Fruit fly (Drosophila melanogaster) whole organism, embryonic: ENCODE results near the gene Arfip.

Experiments used
- Blimp-1 ChIP-seq: fragments of 200-800 bp; sonication (Bioruptor generic); optimal IDR thresholded peaks from 3 replicates; lab custom pipeline; 2018; ENCODE audit warnings: missing biosample characterization, missing genetic modification characterization, mild to moderate bottlenecking, moderate library complexity, missing genetic modification reagents
- Bteb2 ChIP-seq: fragments of 200-800 bp; sonication (Bioruptor generic); optimal IDR thresholded peaks from 2 replicates; lab custom pipeline; 2016; ENCODE audit warnings: missing biosample characterization, missing genetic modification characterization
- CG10267 ChIP-seq: fragments of 200-800 bp; sonication (Bioruptor generic); optimal IDR thresholded peaks from 2 replicates; lab custom pipeline; 2018; ENCODE audit warnings: missing biosample characterization, mild to moderate bottlenecking, missing genetic modification characterization, moderate library complexity
- CG10462 ChIP-seq: fragments of 200-800 bp; sonication (Bioruptor generic); optimal IDR thresholded peaks from 2 replicates; lab custom pipeline; 2016; ENCODE audit warnings: missing biosample characterization, missing genetic modification characterization
- CG10543 ChIP-seq: fragments of 200-800 bp; sonication (Bioruptor generic); optimal IDR thresholded peaks from 3 replicates; lab custom pipeline; 2017; ENCODE audit warnings: missing biosample characterization, mild to moderate bottlenecking, missing genetic modification characterization, moderate library complexity
- CG11247 ChIP-seq: fragments of 200-800 bp; sonication (Bioruptor generic); IDR thresholded peaks from 2 replicates; pipeline ENCODE4 v1.3.6; 2022; ENCODE audit warnings: missing biosample characterization, missing genetic modification characterization
- CG11560 ChIP-seq: fragments of 200-800 bp; sonication (Bioruptor generic); IDR thresholded peaks from 3 replicates; pipeline ENCODE4 v1.3.6; 2022; ENCODE audit warnings: missing biosample characterization, missing genetic modification characterization
- CG13424 ChIP-seq: fragments of 200-800 bp; sonication (Bioruptor generic); optimal IDR thresholded peaks from 2 replicates; lab custom pipeline; 2019; ENCODE audit warnings: missing biosample characterization, mild to moderate bottlenecking, missing genetic modification characterization, moderate library complexity
- CG17186 ChIP-seq: fragments of 200-800 bp; sonication (Bioruptor generic); optimal IDR thresholded peaks from 3 replicates; lab custom pipeline; 2017; ENCODE audit warnings: missing biosample characterization, missing genetic modification reagents, missing genetic modification characterization
- CG2129 ChIP-seq: fragments of 200-800 bp; sonication (Bioruptor generic); IDR thresholded peaks from 2 replicates; pipeline ENCODE4 v1.3.6; 2022; ENCODE audit warnings: missing biosample characterization, missing genetic modification characterization; ENCODE audit not compliant: partially characterized antibody
- CG2712 ChIP-seq: fragments of 200-800 bp; optimal IDR thresholded peaks from 3 replicates; lab custom pipeline; 2019; ENCODE audit warnings: missing biosample characterization, mild to moderate bottlenecking, missing genetic modification characterization, moderate library complexity
- CG31365 ChIP-seq: fragments of 200-800 bp; sonication (Bioruptor generic); optimal IDR thresholded peaks from 2 replicates; lab custom pipeline; 2018; ENCODE audit warnings: missing biosample characterization, mild to moderate bottlenecking, missing genetic modification characterization
- CG31441 ChIP-seq: fragments of 200-800 bp; sonication (Bioruptor generic); IDR thresholded peaks from 2 replicates; pipeline ENCODE4 v1.3.6; 2022; ENCODE audit warnings: missing biosample characterization, missing genetic modification characterization
- CG33213 ChIP-seq: fragments of 200-800 bp; sonication (Bioruptor generic); optimal IDR thresholded peaks from 3 replicates; lab custom pipeline; 2016; ENCODE audit warnings: missing biosample characterization, missing genetic modification characterization
- CG34376 ChIP-seq: fragments of 200-800 bp; sonication (Bioruptor generic); optimal IDR thresholded peaks from 2 replicates; lab custom pipeline; 2018; ENCODE audit warnings: missing biosample characterization, mild to moderate bottlenecking, missing genetic modification characterization
- CG4282 ChIP-seq: fragments of 200-800 bp; sonication (Bioruptor generic); optimal IDR thresholded peaks from 2 replicates; lab custom pipeline; 2016; ENCODE audit warnings: missing biosample characterization, missing genetic modification characterization
- CG4360 ChIP-seq: fragments of 200-800 bp; sonication (Bioruptor generic); IDR thresholded peaks from 2 replicates; pipeline ENCODE4 v1.3.6; 2022; ENCODE audit warnings: missing biosample characterization, missing genetic modification characterization
- CG4854 ChIP-seq: fragments of 200-800 bp; sonication (Bioruptor generic); optimal IDR thresholded peaks from 2 replicates; lab custom pipeline; 2016; ENCODE audit warnings: missing biosample characterization, missing genetic modification characterization, inconsistent platforms
- CG6813 ChIP-seq: fragments of 200-800 bp; sonication (Bioruptor generic); optimal IDR thresholded peaks from 2 replicates; lab custom pipeline; 2017; ENCODE audit warnings: missing biosample characterization, missing genetic modification characterization, mild to moderate bottlenecking, moderate library complexity, missing genetic modification reagents
- CG8089 ChIP-seq: fragments of 200-800 bp; sonication (Bioruptor generic); optimal IDR thresholded peaks from 3 replicates; lab custom pipeline; 2016; ENCODE audit warnings: missing biosample characterization, missing genetic modification characterization
- CG8944 ChIP-seq: fragments of 200-800 bp; sonication (Bioruptor generic); optimal IDR thresholded peaks from 3 replicates; lab custom pipeline; 2016; ENCODE audit warnings: missing biosample characterization, missing genetic modification characterization
- CrebB ChIP-seq: fragments of 200-800 bp; sonication (Bioruptor generic); optimal IDR thresholded peaks from 3 replicates; lab custom pipeline; 2018; ENCODE audit warnings: missing biosample characterization, mild to moderate bottlenecking, missing genetic modification characterization
- D19A ChIP-seq: fragments of 200-800 bp; optimal IDR thresholded peaks from 3 replicates; lab custom pipeline; 2019; ENCODE audit warnings: missing biosample characterization, mild to moderate bottlenecking, missing genetic modification characterization, moderate library complexity
- GATAe ChIP-seq: fragments of 200-800 bp; sonication (Bioruptor generic); conservative IDR thresholded peaks from 2 replicates; pipeline ENCODE4 v1.3.6; 2022; ENCODE audit warnings: missing biosample characterization, missing genetic modification characterization
- Gsc ChIP-seq: fragments of 200-800 bp; sonication (Bioruptor generic); IDR thresholded peaks from 2 replicates; pipeline ENCODE4 v1.3.6; 2022; ENCODE audit warnings: missing biosample characterization, missing genetic modification characterization
- Gug ChIP-seq: fragments of 200-800 bp; sonication (Bioruptor generic); IDR thresholded peaks from 4 replicates; pipeline ENCODE4 v1.3.6; 2022; ENCODE audit warnings: missing biosample characterization, missing genetic modification characterization
- H15 ChIP-seq: fragments of 200-800 bp; sonication (Bioruptor generic); IDR thresholded peaks from 3 replicates; pipeline ENCODE4 v1.3.6; 2022; ENCODE audit warnings: missing biosample characterization, missing genetic modification characterization
- Hsf ChIP-seq: fragments of 200-800 bp; sonication (Bioruptor generic); optimal IDR thresholded peaks from 3 replicates; lab custom pipeline; 2016; ENCODE audit warnings: missing biosample characterization, missing genetic modification characterization
- Max ChIP-seq: fragments of 200-800 bp; sonication (Bioruptor generic); optimal IDR thresholded peaks from 2 replicates; lab custom pipeline; 2016; ENCODE audit warnings: missing biosample characterization, mild to moderate bottlenecking, missing genetic modification characterization
- Meics ChIP-seq: fragments of 200-800 bp; sonication (Bioruptor generic); optimal IDR thresholded peaks from 2 replicates; lab custom pipeline; 2017; ENCODE audit warnings: missing biosample characterization, mild to moderate bottlenecking, missing genetic modification characterization
- Nf-YA ChIP-seq: fragments of 200-800 bp; sonication (Bioruptor generic); IDR thresholded peaks from 2 replicates; pipeline ENCODE4 v1.3.6; 2022; ENCODE audit warnings: missing biosample characterization, missing genetic modification characterization
- NfI ChIP-seq: fragments of 200-800 bp; sonication (Bioruptor generic); optimal IDR thresholded peaks from 3 replicates; lab custom pipeline; 2018; ENCODE audit warnings: missing biosample characterization, mild to moderate bottlenecking, missing genetic modification characterization, moderate library complexity
- Ravus ChIP-seq: fragments of 200-800 bp; sonication (Bioruptor generic); IDR thresholded peaks from 2 replicates; pipeline ENCODE4 v1.3.6; 2022; ENCODE audit warnings: missing biosample characterization, missing genetic modification characterization
- TFAM ChIP-seq: fragments of 200-800 bp; sonication (Bioruptor generic); optimal IDR thresholded peaks from 2 replicates; lab custom pipeline; 2017; ENCODE audit warnings: missing biosample characterization, missing genetic modification characterization, inconsistent platforms
- Trl ChIP-seq, 3 experiments: fragments of >200 bp in 2 of 3; fragments of 200-800 bp in 1 of 3; sonication (Bioruptor generic) in 1 of 3; optimal IDR thresholded peaks; 2 replicates in 1 of 3; 3 replicates in 2 of 3; lab custom pipeline; 2016 to 2017; ENCODE audit warnings: missing biosample characterization in 1 of 3, missing genetic modification characterization in 1 of 3
- Vsx1 ChIP-seq: fragments of 200-800 bp; sonication (Bioruptor generic); optimal IDR thresholded peaks from 2 replicates; lab custom pipeline; 2017; ENCODE audit warnings: missing biosample characterization, mild to moderate bottlenecking, missing genetic modification characterization, missing genetic modification reagents
- ac ChIP-seq: fragments of 200-800 bp; sonication (Bioruptor generic); optimal IDR thresholded peaks from 3 replicates; lab custom pipeline; 2017; ENCODE audit warnings: missing biosample characterization, mild to moderate bottlenecking, missing genetic modification characterization
- croc ChIP-seq: fragments of 200-800 bp; sonication (Bioruptor generic); conservative IDR thresholded peaks from 3 replicates; pipeline ENCODE4 v1.3.6; 2022; ENCODE audit warnings: missing biosample characterization, missing genetic modification characterization
- dmrt99B ChIP-seq: fragments of 200-800 bp; sonication (Bioruptor generic); optimal IDR thresholded peaks from 2 replicates; lab custom pipeline; 2018; ENCODE audit warnings: missing biosample characterization, mild to moderate bottlenecking, missing genetic modification characterization, moderate library complexity
- gce ChIP-seq: fragments of 200-800 bp; sonication (Bioruptor generic); IDR thresholded peaks from 3 replicates; pipeline ENCODE4 v1.3.6; 2022; ENCODE audit warnings: missing biosample characterization, missing genetic modification characterization
- h ChIP-seq: fragments of >200 bp; optimal IDR thresholded peaks from 2 replicates; lab custom pipeline; 2017
- hkb ChIP-seq, 2 experiments: fragments of 200-800 bp in 1 of 2; fragments of >200 bp in 1 of 2; sonication (Bioruptor generic) in 1 of 2; IDR thresholded peaks in 1 of 2; optimal IDR thresholded peaks in 1 of 2; 2 replicates each; pipeline versions ENCODE4 v1.3.6 to Lab custom; 2017 to 2022; ENCODE audit warnings: missing biosample characterization in 1 of 2, missing genetic modification characterization in 1 of 2
- knrl ChIP-seq: fragments of 200-800 bp; sonication (Bioruptor generic); IDR thresholded peaks from 3 replicates; pipeline ENCODE4 v1.3.6; 2022; ENCODE audit warnings: missing biosample characterization, missing genetic modification characterization; ENCODE audit not compliant: partially characterized antibody
- maf-S ChIP-seq: fragments of 200-800 bp; sonication (Bioruptor generic); optimal IDR thresholded peaks from 2 replicates; lab custom pipeline; 2016; ENCODE audit warnings: missing biosample characterization, missing genetic modification characterization
- otp ChIP-seq: fragments of 200-800 bp; sonication (Bioruptor generic); IDR thresholded peaks from 3 replicates; pipeline ENCODE4, ENCODE4 v1.3.6; 2022; ENCODE audit warnings: missing biosample characterization, missing genetic modification characterization
- ro ChIP-seq: fragments of 200-800 bp; sonication (Bioruptor generic); IDR thresholded peaks from 2 replicates; pipeline ENCODE4 v1.3.6; 2022; ENCODE audit warnings: missing biosample characterization, missing genetic modification characterization
- sd ChIP-seq: fragments of 200-800 bp; sonication (Bioruptor generic); optimal IDR thresholded peaks from 3 replicates; lab custom pipeline; 2018; ENCODE audit warnings: missing biosample characterization, mild to moderate bottlenecking, missing genetic modification characterization, moderate library complexity
- tin ChIP-seq: fragments of 200-800 bp; sonication (Bioruptor generic); optimal IDR thresholded peaks from 3 replicates; lab custom pipeline; 2016; ENCODE audit warnings: missing biosample characterization, missing genetic modification characterization
- twi ChIP-seq: fragments of 200-800 bp; optimal IDR thresholded peaks from 2 replicates; lab custom pipeline; 2019; ENCODE audit warnings: missing biosample characterization, mild to moderate bottlenecking, missing genetic modification characterization, moderate library complexity
- zen ChIP-seq: fragments of 200-800 bp; sonication (Bioruptor generic); optimal IDR thresholded peaks from 3 replicates; lab custom pipeline; 2018; ENCODE audit warnings: missing biosample characterization, mild to moderate bottlenecking, missing genetic modification characterization, moderate library complexity

The Arfip gene

dm6 chr3R:11226496-11226895 lies 8.3 kb downstream of the Arfip start, which contains the start of gene CG17726 (continued):
- TF ChIP-seq Blimp-1 = peak; percentile 94
- peak; percentile 96 for TF ChIP-seq CrebB (tag; lab: Kevin White, UChicago)
- peak; percentile 99 for TF ChIP-seq CG2712 (tag; lab: Kevin White, UChicago)
- peak; percentile 85 for TF ChIP-seq CG10543 (GFP tag; lab: Kevin White, UChicago)
- peak; percentile 93 for TF ChIP-seq Bteb2 (GFP tag; lab: Kevin White, UChicago)
- TF ChIP-seq Gug = peak; percentile 79; the same call in 3 of the 4 replicates
- TF ChIP-seq dmrt99B (tag; lab: Kevin White, UChicago) = peak; percentile 97
- TF ChIP-seq Hsf (GFP tag; lab: Kevin White, UChicago) = peak; percentile 97
- peak; percentile 96 for TF ChIP-seq NfI (GFP tag; lab: Kevin White, UChicago)
- TF ChIP-seq CG11560 (tag; lab: Robert Waterston, UW) = peak; percentile 88
- TF ChIP-seq sd (tag; lab: Kevin White, UChicago) = peak; percentile 92
- TF ChIP-seq CG4360 (GFP tag; lab: Robert Waterston, UW) = peak; percentile 82
- peak; percentile 98 for TF ChIP-seq CG31441 (GFP tag; lab: Robert Waterston, UW)
- TF ChIP-seq CG34376 = peak; percentile 92
- TF ChIP-seq CG2129 = no peak
- TF ChIP-seq D19A (tag; lab: Kevin White, UChicago) = peak; percentile 99
- TF ChIP-seq H15 (GFP tag; lab: Robert Waterston, UW) = peak; percentile 97
- peak; percentile 93 for TF ChIP-seq CG6813 (GFP tag; lab: Kevin White, UChicago)
- peak; percentile 95 for TF ChIP-seq tin (GFP tag; lab: Kevin White, UChicago)
- peak; percentile 86 for TF ChIP-seq Gsc (GFP tag; lab: Robert Waterston, UW)
- peak; percentile 99 for TF ChIP-seq CG13424
- TF ChIP-seq zen (tag; lab: Kevin White, UChicago) = peak; percentile 98
- peak; percentile 81 for TF ChIP-seq maf-S (GFP tag; lab: Kevin White, UChicago)
- TF ChIP-seq CG10462 (GFP tag; lab: Kevin White, UChicago) = peak; percentile 96
- TF ChIP-seq ro (GFP tag; lab: Robert Waterston, UW) = peak; percentile 95
- peak; percentile 95 for TF ChIP-seq Ravus
- peak; percentile 92 for TF ChIP-seq ac (GFP tag; lab: Kevin White, UChicago)
- peak; percentile 90 for TF ChIP-seq CG4854 (GFP tag; lab: Kevin White, UChicago)
- TF ChIP-seq CG33213 (GFP tag; lab: Kevin White, UChicago) = peak; percentile 67
- 0 out of 3 replicates have a peak, but pooled peaks have one; percentile 30 for TF ChIP-seq knrl (GFP tag; lab: Robert Waterston, UW)
- peak; percentile 94 for TF ChIP-seq Max (GFP tag; lab: Kevin White, UChicago)
- no peak for TF ChIP-seq Vsx1 (GFP tag; lab: Kevin White, UChicago)
- peak; percentile 98 for TF ChIP-seq gce (GFP tag; lab: Robert Waterston, UW)
- peak; percentile 96 for TF ChIP-seq croc (GFP tag; lab: Robert Waterston, UW)
- peak; percentile 66 for TF ChIP-seq CG17186 (GFP tag; lab: Kevin White, UChicago)
- TF ChIP-seq TFAM (GFP tag; lab: Kevin White, UChicago) = peak; percentile 90
- TF ChIP-seq Meics (GFP tag; lab: Kevin White, UChicago) = peak; percentile 96
- no peak for TF ChIP-seq h (lab: Kevin White, UChicago)
- peak; percentile 96 for TF ChIP-seq twi
- TF ChIP-seq CG8944 = peak; percentile 87
- TF ChIP-seq CG10267 = peak; percentile 94
- peak; percentile 98 for TF ChIP-seq otp (GFP tag; lab: Robert Waterston, UW)
- no peak for TF ChIP-seq Trl (optimal IDR thresholded peaks at IDR 0.05; lab: Kevin White, UChicago)
- TF ChIP-seq Trl (GFP tag; optimal IDR thresholded peaks at IDR 0.05; lab: Kevin White, UChicago) = peak; percentile 88
- TF ChIP-seq CG4282 (GFP tag; lab: Kevin White, UChicago) = peak; percentile 13
- TF ChIP-seq Nf-YA (GFP tag; lab: Robert Waterston, UW) = peak; percentile 96
- TF ChIP-seq CG11247 = peak; percentile 96
- TF ChIP-seq hkb (optimal IDR thresholded peaks at IDR 0.05; lab: Kevin White, UChicago) = no peak
- TF ChIP-seq hkb (GFP tag; IDR thresholded peaks at IDR 0.05; lab: Robert Waterston, UW) = peak; percentile 98
- peak; percentile 81 for TF ChIP-seq CG31365 (tag; lab: Kevin White, UChicago)
- TF ChIP-seq GATAe (GFP tag; lab: Robert Waterston, UW) = peak; percentile 88
- TF ChIP-seq CG8089 (GFP tag; lab: Kevin White, UChicago) = peak; percentile 79
